Worm (Caenorhabditis elegans) whole organism, L4 larva: ENCODE results near the gene C23H3.5.
A peak's percentile ranks its signal among the peaks of the same experiment; 100 is the strongest.

Source experiments
- F49E8.2 ChIP-seq: sonication (generic microtip); optimal IDR thresholded peaks from 2 replicates; lab custom pipeline; 2016; ENCODE audit warnings: missing compliant biosample characterization, mild to moderate bottlenecking, missing genetic modification characterization, borderline replicate concordance
- T26A8.4 ChIP-seq: fragments of 200-800 bp; sonication (Bioruptor generic); IDR thresholded peaks from 2 replicates; pipeline ENCODE4 v1.3.6; 2022; ENCODE audit warnings: missing genetic modification characterization, missing compliant biosample characterization
- Y105C5A.15 ChIP-seq: fragments of 200-800 bp; sonication (Bioruptor generic); IDR thresholded peaks from 2 replicates; pipeline ENCODE4 v1.3.6; 2022; ENCODE audit warnings: missing genetic modification characterization, missing compliant biosample characterization
- ZK337.2 ChIP-seq: fragments of 200-800 bp; sonication (Bioruptor generic); IDR thresholded peaks from 2 replicates; pipeline ENCODE4 v1.3.6; 2022; ENCODE audit warnings: missing genetic modification reagents, missing genetic modification characterization, missing compliant biosample characterization
- aha-1 ChIP-seq: fragments of 150-350 bp; peaks from one replicate; lab custom pipeline; 2014; ENCODE audit warnings: missing biosample characterization, missing genetic modification characterization
- ceh-62 ChIP-seq: sonication (generic microtip); optimal IDR thresholded peaks from 2 replicates; lab custom pipeline; 2017; ENCODE audit warnings: missing biosample characterization, missing genetic modification characterization
- ceh-82 ChIP-seq: sonication (generic microtip); optimal IDR thresholded peaks from 2 replicates; lab custom pipeline; 2017; ENCODE audit warnings: missing biosample characterization, missing genetic modification characterization
- ces-1 ChIP-seq: fragments of 150-350 bp; sonication (generic microtip); optimal IDR thresholded peaks from 4 replicates; lab custom pipeline; 2014; ENCODE audit warnings: missing biosample characterization, missing genetic modification reagents, missing genetic modification characterization
- cey-2 ChIP-seq: sonication (generic microtip); optimal IDR thresholded peaks from 3 replicates; lab custom pipeline; 2017; ENCODE audit warnings: missing genetic modification characterization, mild to moderate bottlenecking, missing compliant biosample characterization, antibody characterized with exemption, borderline replicate concordance; ENCODE audit not compliant: insufficient read depth
- ctbp-1 ChIP-seq: fragments of 200-800 bp; sonication (Bioruptor generic); IDR thresholded peaks from 2 replicates; pipeline ENCODE4 v1.3.6; 2022; ENCODE audit warnings: missing genetic modification reagents, missing genetic modification characterization, missing compliant biosample characterization
- daf-12 ChIP-seq: fragments of 150-350 bp; optimal IDR thresholded peaks from 2 replicates; lab custom pipeline; 2014; ENCODE audit warnings: missing biosample characterization, missing genetic modification reagents, missing genetic modification characterization
- daf-16 ChIP-seq, 3 experiments: sonication (generic microtip); optimal IDR thresholded peaks; 2 replicates each; lab custom pipeline; 2016 to 2017; ENCODE audit warnings: missing genetic modification characterization in 3 of 3, missing genetic modification reagents in 3 of 3, mild to moderate bottlenecking in 2 of 3, missing compliant biosample characterization in 2 of 3, missing biosample characterization in 1 of 3, moderate library complexity in 1 of 3
- daf-8 ChIP-seq: fragments of 200-800 bp; sonication (Bioruptor generic); IDR thresholded peaks from 2 replicates; pipeline ENCODE4 v1.3.6; 2022; ENCODE audit warnings: missing genetic modification characterization, missing compliant biosample characterization
- dmd-6 ChIP-seq: fragments of 200-800 bp; sonication (Bioruptor generic); IDR thresholded peaks from 2 replicates; pipeline ENCODE4 v1.3.6; 2022; ENCODE audit warnings: missing genetic modification reagents, missing genetic modification characterization, missing compliant biosample characterization
- dmd-9 ChIP-seq: fragments of 200-800 bp; sonication (Bioruptor generic); IDR thresholded peaks from 2 replicates; pipeline ENCODE4 v1.3.6; 2022; ENCODE audit warnings: missing genetic modification reagents, missing genetic modification characterization, missing compliant biosample characterization
- dpl-1 ChIP-seq: fragments of 150-350 bp; optimal IDR thresholded peaks from 2 replicates; lab custom pipeline; 2014; ENCODE audit warnings: missing biosample characterization, missing genetic modification reagents, missing genetic modification characterization
- duxl-1 ChIP-seq: sonication (generic microtip); optimal IDR thresholded peaks from 2 replicates; lab custom pipeline; 2016; ENCODE audit warnings: mild to moderate bottlenecking, missing genetic modification characterization, moderate library complexity, missing compliant biosample characterization; ENCODE audit not compliant: poor library complexity
- fkh-10 ChIP-seq: fragments of 150-350 bp; optimal IDR thresholded peaks from 2 replicates; lab custom pipeline; 2014; ENCODE audit warnings: missing biosample characterization, missing genetic modification reagents, missing genetic modification characterization
- hlh-11 ChIP-seq: fragments of 200-800 bp; sonication (Bioruptor generic); optimal IDR thresholded peaks from 2 replicates; lab custom pipeline; 2018; ENCODE audit warnings: mild to moderate bottlenecking, missing genetic modification characterization, missing compliant biosample characterization
- jun-1 ChIP-seq: fragments of 150-350 bp; optimal IDR thresholded peaks from 2 replicates; lab custom pipeline; 2014; ENCODE audit warnings: missing biosample characterization, missing genetic modification reagents, missing genetic modification characterization
- lin-13 ChIP-seq: fragments of 150-350 bp; optimal IDR thresholded peaks from 2 replicates; lab custom pipeline; 2014; ENCODE audit warnings: missing biosample characterization, missing genetic modification reagents, missing genetic modification characterization
- lin-29 ChIP-seq: fragments of 200-800 bp; sonication (Bioruptor generic); IDR thresholded peaks from 2 replicates; pipeline ENCODE4 v1.3.6; 2022; ENCODE audit warnings: missing genetic modification reagents, missing genetic modification characterization, missing compliant biosample characterization
- lir-3 ChIP-seq: sonication (generic microtip); optimal IDR thresholded peaks from 2 replicates; lab custom pipeline; 2016; ENCODE audit warnings: mild to moderate bottlenecking, missing genetic modification characterization, missing compliant biosample characterization
- madf-5 ChIP-seq, 2 experiments: fragments of 200-800 bp; sonication (Bioruptor generic); IDR thresholded peaks; 2 replicates each; pipeline ENCODE4 v1.3.6; 2022; ENCODE audit warnings: missing compliant biosample characterization in 2 of 2, missing genetic modification characterization in 2 of 2
- mdl-1 ChIP-seq, 2 experiments: fragments of 150-350 bp in 1 of 2; sonication (generic microtip) in 1 of 2; optimal IDR thresholded peaks; 2 replicates each; lab custom pipeline; 2014 to 2017; ENCODE audit warnings: missing biosample characterization in 2 of 2, missing genetic modification characterization in 2 of 2
- mdt-29 ChIP-seq: fragments of 200-800 bp; sonication (Bioruptor generic); IDR thresholded peaks from 2 replicates; pipeline ENCODE4 v1.3.6; 2022; ENCODE audit warnings: missing genetic modification reagents, missing genetic modification characterization, missing compliant biosample characterization
- mep-1 ChIP-seq: fragments of 150-350 bp; sonication (generic microtip); optimal IDR thresholded peaks from 3 replicates; lab custom pipeline; 2014; ENCODE audit warnings: missing biosample characterization, missing genetic modification characterization
- mxl-2 ChIP-seq: fragments of 200-800 bp; sonication (Bioruptor generic); conservative IDR thresholded peaks from 2 replicates; pipeline ENCODE4 v1.3.6; 2022; ENCODE audit warnings: missing genetic modification reagents, missing genetic modification characterization, missing compliant biosample characterization
- nhr-10 ChIP-seq: fragments of 150-350 bp; optimal IDR thresholded peaks from 2 replicates; lab custom pipeline; 2014; ENCODE audit warnings: missing biosample characterization, missing genetic modification characterization
- nhr-41 ChIP-seq: fragments of 200-800 bp; sonication (Bioruptor generic); IDR thresholded peaks from 2 replicates; pipeline ENCODE4 v1.3.6; 2022; ENCODE audit warnings: missing genetic modification reagents, missing genetic modification characterization, missing compliant biosample characterization
- nhr-6 ChIP-seq: fragments of 150-350 bp; optimal IDR thresholded peaks from 2 replicates; lab custom pipeline; 2014; ENCODE audit warnings: missing biosample characterization, missing genetic modification characterization
- pha-4 ChIP-seq, 2 experiments: fragments of 150-350 bp in 1 of 2; fragments of 200-800 bp in 1 of 2; sonication (Bioruptor generic) in 1 of 2; IDR thresholded peaks in 1 of 2; optimal IDR thresholded peaks in 1 of 2; 2 replicates each; pipeline versions ENCODE4 v1.3.6 to Lab custom; 2014 to 2022; ENCODE audit warnings: missing genetic modification characterization in 2 of 2, missing genetic modification reagents in 2 of 2, missing biosample characterization in 1 of 2, missing compliant biosample characterization in 1 of 2
- rbr-2 ChIP-seq: sonication (generic microtip); optimal IDR thresholded peaks from 2 replicates; lab custom pipeline; 2016; ENCODE audit warnings: missing genotype, missing genetic modification characterization, missing compliant biosample characterization
- snpc-4 ChIP-seq: fragments of 150-350 bp; optimal IDR thresholded peaks from 2 replicates; lab custom pipeline; 2014; ENCODE audit warnings: missing biosample characterization, missing genetic modification characterization
- spr-3 ChIP-seq: fragments of 200-800 bp; sonication (Bioruptor generic); optimal IDR thresholded peaks from 2 replicates; lab custom pipeline; 2018; ENCODE audit warnings: mild to moderate bottlenecking, missing genetic modification characterization, missing compliant biosample characterization
- tra-1 ChIP-seq: fragments of 200-800 bp; sonication (Bioruptor generic); IDR thresholded peaks from 2 replicates; pipeline ENCODE4 v1.3.6; 2022; ENCODE audit warnings: missing genetic modification reagents, missing genetic modification characterization, missing compliant biosample characterization
- unc-39 ChIP-seq: sonication (generic microtip); optimal IDR thresholded peaks from 2 replicates; lab custom pipeline; 2017; ENCODE audit warnings: missing biosample characterization, missing genetic modification characterization
- unc-62 ChIP-seq, 3 experiments: fragments of 150-350 bp in 1 of 3; sonication (generic microtip); optimal IDR thresholded peaks in 2 of 3; peaks in 1 of 3; 1 replicate in 1 of 3; 2 replicates in 2 of 3; lab custom pipeline; 2014 to 2017; ENCODE audit warnings: missing biosample characterization in 3 of 3, missing genetic modification characterization in 3 of 3, missing genetic modification reagents in 3 of 3, missing genotype in 1 of 3
- zfp-3 ChIP-seq: fragments of 200-800 bp; sonication (Bioruptor generic); conservative IDR thresholded peaks from 2 replicates; pipeline ENCODE4 v1.3.6; 2022; ENCODE audit warnings: missing genetic modification reagents, missing genetic modification characterization, missing compliant biosample characterization
- zip-2 ChIP-seq: fragments of 150-350 bp; optimal IDR thresholded peaks from 2 replicates; lab custom pipeline; 2014; ENCODE audit warnings: missing biosample characterization, missing genetic modification characterization
- ztf-7 ChIP-seq: fragments of 150-350 bp; optimal IDR thresholded peaks from 2 replicates; lab custom pipeline; 2014; ENCODE audit warnings: missing biosample characterization, missing genetic modification characterization

C23H3.5 gene

ce11 chrII:86794-87193 lies 39.4 kb downstream of the C23H3.5 start:
- no peak for TF ChIP-seq mxl-2
- TF ChIP-seq mep-1 (tag; lab: Kevin White, UChicago): no peak
- no peak for TF ChIP-seq hlh-11 (tag; lab: Kevin White, UChicago)
- no peak for TF ChIP-seq ceh-62 (tag; lab: Kevin White, UChicago)
- no peak for TF ChIP-seq Y105C5A.15 (GFP tag; lab: Robert Waterston, UW)
- no peak for TF ChIP-seq dmd-9
- no peak for TF ChIP-seq ces-1 (GFP tag; lab: Kevin White, UChicago)
- no peak for TF ChIP-seq mdl-1 (tag; optimal IDR thresholded peaks at IDR 0.05; lab: Kevin White, UChicago)
- no peak for TF ChIP-seq lin-29 (GFP tag; lab: Robert Waterston, UW)
- no peak for TF ChIP-seq fkh-10 (GFP tag; lab: Kevin White, UChicago)
- TF ChIP-seq mdt-29 (GFP tag; lab: Robert Waterston, UW): no peak
- TF ChIP-seq, all 104 proteins: peak for 0

ce11 chrII:87937-88336 lies 40.6 kb downstream of the C23H3.5 start:
- TF ChIP-seq duxl-1: no peak
- no peak for TF ChIP-seq unc-39 (tag; lab: Kevin White, UChicago)
- no peak for TF ChIP-seq T26A8.4 (GFP tag; lab: Robert Waterston, UW)
- TF ChIP-seq nhr-10 (tag; lab: Kevin White, UChicago): no peak
- no peak for TF ChIP-seq tra-1
- no peak for TF ChIP-seq daf-16 (GFP tag; optimal IDR thresholded peaks at IDR 0.05; lab: Kevin White, UChicago)
- no peak for TF ChIP-seq daf-16 (tag; optimal IDR thresholded peaks at IDR 0.05; lab: Kevin White, UChicago)
- TF ChIP-seq pha-4 (GFP tag; IDR thresholded peaks at IDR 0.05; lab: Robert Waterston, UW): no peak
- TF ChIP-seq pha-4 (tag; optimal IDR thresholded peaks at IDR 0.05; lab: Kevin White, UChicago): no peak
- TF ChIP-seq zfp-3 (GFP tag; lab: Robert Waterston, UW): no peak
- no peak for TF ChIP-seq ztf-7 (tag; lab: Kevin White, UChicago)
- no peak for TF ChIP-seq mdt-29 (GFP tag; lab: Robert Waterston, UW)
- TF ChIP-seq aha-1 (tag; lab: Kevin White, UChicago): no peak
- TF ChIP-seq F49E8.2 (tag; lab: Kevin White, UChicago): no peak
- no peak for TF ChIP-seq ctbp-1 (GFP tag; lab: Robert Waterston, UW)
- TF ChIP-seq cey-2: no peak
- TF ChIP-seq mdl-1 (tag; optimal IDR thresholded peaks at IDR 0.05; lab: Kevin White, UChicago): no peak
- no peak for TF ChIP-seq daf-12
- no peak for TF ChIP-seq lin-29 (GFP tag; lab: Robert Waterston, UW)

ce11 chrII:91419-91818 lies 44.0 kb downstream of the C23H3.5 start, which contains the start of gene mcat-1:
mcat-1 (minus strand) TSS chrII:91519.
- no peak for TF ChIP-seq aha-1 (tag; lab: Kevin White, UChicago)
- peak in 1 of 2 experiments; percentile 49 for TF ChIP-seq unc-62 (GFP tag; optimal IDR thresholded peaks at IDR 0.05 in 1 of 2; lab: Kevin White, UChicago)
- no peak for TF ChIP-seq unc-62 (tag; optimal IDR thresholded peaks at IDR 0.05; lab: Kevin White, UChicago)

- TF ChIP-seq mdl-1 (tag; optimal IDR thresholded peaks at IDR 0.05; lab: Kevin White, UChicago): no peak
- TF ChIP-seq dpl-1: no peak
- TF ChIP-seq spr-3 (GFP tag; lab: Kevin White, UChicago): no peak
- TF ChIP-seq ceh-82 (tag; lab: Kevin White, UChicago): no peak
- no peak for TF ChIP-seq ZK337.2
- TF ChIP-seq lir-3 (tag; lab: Kevin White, UChicago): no peak
- no peak for TF ChIP-seq dmd-6
- no peak for TF ChIP-seq unc-62 (GFP tag; optimal IDR thresholded peaks at IDR 0.05 in 1 of 2; lab: Kevin White, UChicago)
- TF ChIP-seq unc-62 (tag; optimal IDR thresholded peaks at IDR 0.05; lab: Kevin White, UChicago): no peak
- TF ChIP-seq jun-1 (tag; lab: Kevin White, UChicago): no peak
- no peak for TF ChIP-seq zip-2 (tag; lab: Kevin White, UChicago)
- no peak for TF ChIP-seq nhr-10 (tag; lab: Kevin White, UChicago)
- TF ChIP-seq rbr-2 (tag; lab: Kevin White, UChicago): no peak
- TF ChIP-seq daf-8 (GFP tag; lab: Robert Waterston, UW): no peak
- TF ChIP-seq madf-5 (GFP tag; IDR thresholded peaks at IDR 0.05; lab: Robert Waterston, UW): no peak
- no peak for TF ChIP-seq nhr-6
- TF ChIP-seq nhr-41 (GFP tag; lab: Robert Waterston, UW): no peak
- no peak for TF ChIP-seq zfp-3 (GFP tag; lab: Robert Waterston, UW)
- no peak for TF ChIP-seq snpc-4
- no peak for TF ChIP-seq lin-13 (GFP tag; lab: Kevin White, UChicago)
Measured at ce11 chrII:95177-95576, 47.8 kb downstream of the C23H3.5 start, which contains the start of gene C50D2.7. C50D2.7 (minus strand) TSS chrII:95277.
